Worm (Caenorhabditis elegans): ENCODE measurements around the gene lec-4.

- no peak for TF ChIP-seq ceh-16 (tag; optimal IDR thresholded peaks at IDR 0.05)
- no peak for TF ChIP-seq lin-39 (tag; optimal IDR thresholded peaks at IDR 0.05)
- no peak for TF ChIP-seq alr-1 (tag; optimal IDR thresholded peaks at IDR 0.05)
- TF ChIP-seq unc-39 (tag; optimal IDR thresholded peaks at IDR 0.05): no peak
Measured at ce11 chrIII:3734007-3734406, 39.1 kb downstream of the lec-4 start, which contains the start of gene F34D10.3.
